Worm (Caenorhabditis elegans) whole organism, L3 larva: ENCODE results near the gene srh-174.

Experiments used
- R02D3.7 ChIP-seq: fragments of 150-350 bp; optimal IDR thresholded peaks from 2 replicates; lab custom pipeline; 2014; ENCODE audit warnings: missing biosample characterization, missing genetic modification characterization
- aly-2 ChIP-seq: fragments of 150-350 bp; optimal IDR thresholded peaks from 2 replicates; lab custom pipeline; 2014; ENCODE audit warnings: missing biosample characterization, missing genetic modification characterization
- ceh-16 ChIP-seq: sonication (generic microtip); optimal IDR thresholded peaks from 2 replicates; lab custom pipeline; 2017; ENCODE audit warnings: missing biosample characterization, missing genetic modification characterization
- ceh-28 ChIP-seq: fragments of 150-350 bp; optimal IDR thresholded peaks from 2 replicates; lab custom pipeline; 2014; ENCODE audit warnings: missing biosample characterization, missing genetic modification reagents, missing genetic modification characterization
- ceh-9 ChIP-seq: sonication (generic microtip); optimal IDR thresholded peaks from 2 replicates; lab custom pipeline; 2018; ENCODE audit warnings: missing biosample characterization, missing genetic modification characterization
- daf-12 ChIP-seq: fragments of 150-350 bp; optimal IDR thresholded peaks from 2 replicates; lab custom pipeline; 2014; ENCODE audit warnings: missing biosample characterization, missing genetic modification reagents, missing genetic modification characterization
- egl-27 ChIP-seq: sonication (generic microtip); optimal IDR thresholded peaks from 4 replicates; lab custom pipeline; 2017; ENCODE audit warnings: missing biosample characterization, missing genetic modification reagents, missing genetic modification characterization
- egl-5 ChIP-seq: fragments of 150-350 bp; optimal IDR thresholded peaks from 2 replicates; lab custom pipeline; 2017; ENCODE audit warnings: missing biosample characterization, missing genetic modification reagents, missing genetic modification characterization, inconsistent platforms
- elt-2 ChIP-seq: sonication (generic microtip); optimal IDR thresholded peaks from 2 replicates; lab custom pipeline; 2016; ENCODE audit warnings: missing genetic modification reagents, mild to moderate bottlenecking, missing genetic modification characterization, missing compliant biosample characterization
- elt-3 ChIP-seq, 3 experiments: fragments of 150-350 bp in 1 of 3; sonication (generic microtip) in 2 of 3; optimal IDR thresholded peaks; 2 replicates in 2 of 3; 4 replicates in 1 of 3; lab custom pipeline; 2014 to 2017; ENCODE audit warnings: missing biosample characterization in 3 of 3, missing genetic modification characterization in 3 of 3
- eor-1 ChIP-seq, 2 experiments: fragments of 150-350 bp; optimal IDR thresholded peaks; 2 replicates each; lab custom pipeline; 2014 to 2018; ENCODE audit warnings: missing biosample characterization in 2 of 2, missing genetic modification characterization in 2 of 2
- fkh-2 ChIP-seq: fragments of 150-350 bp; optimal IDR thresholded peaks from 2 replicates; lab custom pipeline; 2014; ENCODE audit warnings: missing biosample characterization, missing genetic modification reagents, missing genetic modification characterization
- fos-1 ChIP-seq: fragments of 150-350 bp; optimal IDR thresholded peaks from 2 replicates; lab custom pipeline; 2014; ENCODE audit warnings: missing biosample characterization, missing genetic modification characterization
- hmg-11 ChIP-seq: sonication (generic microtip); optimal IDR thresholded peaks from 2 replicates; lab custom pipeline; 2016; ENCODE audit warnings: missing genetic modification characterization, missing compliant biosample characterization
- jun-1 ChIP-seq: fragments of 150-350 bp; optimal IDR thresholded peaks from 2 replicates; lab custom pipeline; 2014; ENCODE audit warnings: missing biosample characterization, missing genetic modification reagents, missing genetic modification characterization
- lin-15B ChIP-seq: fragments of 150-350 bp; optimal IDR thresholded peaks from 2 replicates; lab custom pipeline; 2014; ENCODE audit warnings: missing biosample characterization, missing genetic modification characterization
- lin-39 ChIP-seq: fragments of 150-350 bp; optimal IDR thresholded peaks from 2 replicates; lab custom pipeline; 2018; ENCODE audit warnings: missing biosample characterization, missing genetic modification reagents, missing genetic modification characterization
- lsy-12 ChIP-seq: sonication (generic microtip); optimal IDR thresholded peaks from 2 replicates; lab custom pipeline; 2016; ENCODE audit warnings: mild to moderate bottlenecking, missing genetic modification characterization, missing compliant biosample characterization
- mdl-1 ChIP-seq: fragments of 150-350 bp; optimal IDR thresholded peaks from 2 replicates; lab custom pipeline; 2014; ENCODE audit warnings: missing biosample characterization, missing genetic modification characterization
- nhr-12 ChIP-seq: fragments of 150-350 bp; optimal IDR thresholded peaks from 2 replicates; lab custom pipeline; 2014; ENCODE audit warnings: missing biosample characterization, missing genetic modification characterization
- nhr-237 ChIP-seq: fragments of 150-350 bp; optimal IDR thresholded peaks from 2 replicates; lab custom pipeline; 2014; ENCODE audit warnings: missing biosample characterization, missing genetic modification characterization
- nhr-25 ChIP-seq: sonication (generic microtip); optimal IDR thresholded peaks from 2 replicates; lab custom pipeline; 2017; ENCODE audit warnings: missing biosample characterization, missing genetic modification characterization
- nhr-43 ChIP-seq: sonication (generic microtip); optimal IDR thresholded peaks from 2 replicates; lab custom pipeline; 2016; ENCODE audit warnings: mild to moderate bottlenecking, missing genetic modification characterization, missing compliant biosample characterization; ENCODE audit not compliant: poor library complexity, severe bottlenecking
- nhr-67 ChIP-seq: fragments of 150-350 bp; optimal IDR thresholded peaks from 2 replicates; lab custom pipeline; 2014; ENCODE audit warnings: missing biosample characterization, missing genetic modification characterization
- nhr-76 ChIP-seq: fragments of 150-350 bp; sonication (generic microtip); optimal IDR thresholded peaks from 5 replicates; lab custom pipeline; 2014; ENCODE audit warnings: missing biosample characterization, missing genetic modification characterization
- pha-4 ChIP-seq: fragments of 150-350 bp; optimal IDR thresholded peaks from 2 replicates; lab custom pipeline; 2014; ENCODE audit warnings: missing biosample characterization, missing genetic modification reagents, missing genetic modification characterization
- pqm-1 ChIP-seq: fragments of 150-350 bp; optimal IDR thresholded peaks from 2 replicates; lab custom pipeline; 2017; ENCODE audit warnings: missing biosample characterization, missing genetic modification characterization, inconsistent platforms
- snpc-4 ChIP-seq: fragments of 150-350 bp; optimal IDR thresholded peaks from 2 replicates; lab custom pipeline; 2014; ENCODE audit warnings: missing biosample characterization, missing genetic modification characterization
- tbx-2 ChIP-seq: sonication (generic microtip); optimal IDR thresholded peaks from 2 replicates; lab custom pipeline; 2016; ENCODE audit warnings: mild to moderate bottlenecking, missing genetic modification characterization, missing compliant biosample characterization
- unc-39 ChIP-seq: sonication (generic microtip); optimal IDR thresholded peaks from 4 replicates; lab custom pipeline; 2017; ENCODE audit warnings: missing biosample characterization, missing genetic modification characterization
- unc-62 ChIP-seq: fragments of 150-350 bp; sonication (generic microtip); optimal IDR thresholded peaks from 4 replicates; lab custom pipeline; 2014; ENCODE audit warnings: missing biosample characterization, missing genetic modification reagents, missing genetic modification characterization
- ztf-4 ChIP-seq: fragments of 150-350 bp; optimal IDR thresholded peaks from 2 replicates; lab custom pipeline; 2014; ENCODE audit warnings: missing biosample characterization, missing genetic modification characterization

The srh-174 gene

DNA sequence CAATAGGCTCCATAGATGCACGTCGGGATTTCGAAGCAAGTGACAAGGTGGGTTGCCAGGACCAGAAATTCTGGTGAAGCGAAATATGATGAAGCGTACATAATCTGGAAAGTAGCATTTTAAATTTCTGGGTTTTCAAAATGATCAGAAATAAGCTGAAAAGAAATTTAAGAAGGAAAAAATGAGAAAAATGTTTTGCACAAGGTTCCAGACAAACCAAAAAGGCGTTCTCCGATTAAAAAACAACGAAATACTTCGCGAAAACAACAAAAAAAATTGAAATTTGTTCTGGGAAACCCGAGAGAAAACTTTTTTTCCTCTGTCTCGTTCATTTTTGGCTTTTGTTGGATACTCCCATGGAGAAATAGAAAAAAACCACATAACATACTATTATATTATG is 44.7 kb downstream of the srh-174 start, which contains the start of gene srh-252:
TSS of gene srh-252 (minus strand) at position 101 of the 400 bp plus-strand sequence.
- no peak for TF ChIP-seq elt-3 (tag; optimal IDR thresholded peaks at IDR 0.05; lab: Kevin White, UChicago)
- no peak for TF ChIP-seq ceh-28 (tag; lab: Kevin White, UChicago)
- TF ChIP-seq nhr-67 (tag; lab: Kevin White, UChicago): no peak
- TF ChIP-seq lsy-12 (tag; lab: Kevin White, UChicago): no peak
- TF ChIP-seq nhr-12 (tag; lab: Kevin White, UChicago): no peak
- TF ChIP-seq mdl-1 (tag; lab: Kevin White, UChicago): no peak
- no peak for TF ChIP-seq lin-39 (tag; lab: Kevin White, UChicago)
- no peak for TF ChIP-seq nhr-237 (tag; lab: Kevin White, UChicago)
- TF ChIP-seq unc-62: no peak
- TF ChIP-seq nhr-76 (tag; lab: Kevin White, UChicago): no peak
- TF ChIP-seq eor-1 (tag; optimal IDR thresholded peaks at IDR 0.05; lab: Kevin White, UChicago): no peak
- no peak for TF ChIP-seq snpc-4 (tag; lab: Kevin White, UChicago)
- TF ChIP-seq jun-1 (tag; lab: Kevin White, UChicago): no peak
- TF ChIP-seq ceh-9 (tag; lab: Kevin White, UChicago): no peak
- no peak for TF ChIP-seq hmg-11 (tag; lab: Kevin White, UChicago)
- no peak for TF ChIP-seq R02D3.7
- no peak for TF ChIP-seq nhr-25 (tag; lab: Kevin White, UChicago)
- TF ChIP-seq daf-12: no peak
- TF ChIP-seq aly-2 (tag; lab: Kevin White, UChicago): no peak
- TF ChIP-seq fkh-2: no peak
- TF ChIP-seq, all 47 proteins: peak for 0

- TF ChIP-seq ztf-4 (tag; lab: Kevin White, UChicago) (no peak), fos-1 (no peak), pha-4 (tag; lab: Kevin White, UChicago) (no peak), nhr-43 (tag; lab: Kevin White, UChicago) (no peak), egl-5 (tag; lab: Kevin White, UChicago) (no peak), eor-1 (tag; optimal IDR thresholded peaks at IDR 0.05; lab: Kevin White, UChicago) (no peak), ceh-16 (tag; lab: Kevin White, UChicago) (no peak), nhr-76 (tag; lab: Kevin White, UChicago) (no peak), daf-12 (no peak), nhr-237 (tag; lab: Kevin White, UChicago) (no peak), egl-27 (tag; lab: Kevin White, UChicago) (no peak), nhr-25 (tag; lab: Kevin White, UChicago) (no peak), lin-15B (tag; lab: Kevin White, UChicago) (no peak), unc-39 (tag; lab: Kevin White, UChicago) (no peak), elt-2 (no peak)
These were observed 46.8 kb downstream of the srh-174 start, which contains the start of gene scl-25 for ce11 chrV:17225389-17225788. Gene scl-25 (plus strand): TSS chrV:17225689.

DNA sequence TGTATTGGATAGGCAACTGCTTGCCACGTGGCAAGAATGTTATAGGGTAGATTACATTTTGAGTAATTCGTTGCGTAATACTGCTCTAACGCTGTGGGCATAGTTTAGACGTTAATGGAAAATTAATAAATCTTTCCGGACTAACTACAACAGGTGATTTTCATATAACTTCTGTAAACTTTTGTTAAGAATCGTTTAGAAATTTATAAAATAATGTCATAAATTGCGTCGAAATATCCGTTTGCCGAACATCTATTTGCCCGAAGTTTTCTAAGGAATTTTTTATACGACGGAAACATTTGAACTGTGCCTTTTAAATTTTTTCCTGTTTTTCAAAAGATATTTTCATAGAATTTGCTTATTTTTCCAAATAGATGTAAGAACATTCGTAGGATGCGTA is 47.6 kb downstream of the srh-174 start, which contains the start of gene srh-112:
TSS of gene srh-112 (minus strand) at position 101 of the 400 bp plus-strand sequence.
- no peak for TF ChIP-seq lin-15B (tag; lab: Kevin White, UChicago)
- TF ChIP-seq pqm-1 (tag; lab: Kevin White, UChicago): no peak
- TF ChIP-seq egl-27 (tag; lab: Kevin White, UChicago): no peak
- TF ChIP-seq hmg-11 (tag; lab: Kevin White, UChicago): no peak
- no peak for TF ChIP-seq jun-1 (tag; lab: Kevin White, UChicago)
- no peak for TF ChIP-seq tbx-2
- TF ChIP-seq nhr-76 (tag; lab: Kevin White, UChicago): no peak
- TF ChIP-seq ceh-9 (tag; lab: Kevin White, UChicago): no peak
- TF ChIP-seq egl-5 (tag; lab: Kevin White, UChicago): no peak
